Worm (Caenorhabditis elegans) whole organism, L3 larva: ENCODE data around the gene crh-1.

ENCODE experiments used
- aly-2 ChIP-seq: fragments of 150-350 bp; optimal IDR thresholded peaks from 2 replicates; lab custom pipeline; 2014; ENCODE audit warnings: missing biosample characterization, missing genetic modification characterization
- ama-1 ChIP-seq: fragments of 150-350 bp; optimal IDR thresholded peaks from 2 replicates; lab custom pipeline; 2018
- ceh-16 ChIP-seq: sonication (generic microtip); optimal IDR thresholded peaks from 2 replicates; lab custom pipeline; 2017; ENCODE audit warnings: missing biosample characterization, missing genetic modification characterization
- ceh-28 ChIP-seq: fragments of 150-350 bp; optimal IDR thresholded peaks from 2 replicates; lab custom pipeline; 2014; ENCODE audit warnings: missing biosample characterization, missing genetic modification reagents, missing genetic modification characterization
- ceh-82 ChIP-seq: fragments of 150-350 bp; optimal IDR thresholded peaks from 2 replicates; lab custom pipeline; 2014; ENCODE audit warnings: missing biosample characterization, missing genetic modification characterization
- ceh-9 ChIP-seq: sonication (generic microtip); optimal IDR thresholded peaks from 2 replicates; lab custom pipeline; 2018; ENCODE audit warnings: missing biosample characterization, missing genetic modification characterization
- daf-12 ChIP-seq: fragments of 150-350 bp; optimal IDR thresholded peaks from 2 replicates; lab custom pipeline; 2014; ENCODE audit warnings: missing biosample characterization, missing genetic modification reagents, missing genetic modification characterization
- egl-27 ChIP-seq: sonication (generic microtip); optimal IDR thresholded peaks from 4 replicates; lab custom pipeline; 2017; ENCODE audit warnings: missing biosample characterization, missing genetic modification reagents, missing genetic modification characterization
- egl-5 ChIP-seq: fragments of 150-350 bp; optimal IDR thresholded peaks from 2 replicates; lab custom pipeline; 2017; ENCODE audit warnings: missing biosample characterization, missing genetic modification reagents, missing genetic modification characterization, inconsistent platforms
- elt-1 ChIP-seq: fragments of 150-350 bp; optimal IDR thresholded peaks from 2 replicates; lab custom pipeline; 2014; ENCODE audit warnings: missing biosample characterization, missing genetic modification characterization
- elt-2 ChIP-seq: sonication (generic microtip); optimal IDR thresholded peaks from 2 replicates; lab custom pipeline; 2016; ENCODE audit warnings: missing genetic modification reagents, mild to moderate bottlenecking, missing genetic modification characterization, missing compliant biosample characterization
- elt-3 ChIP-seq, 3 experiments: fragments of 150-350 bp in 1 of 3; sonication (generic microtip) in 2 of 3; optimal IDR thresholded peaks; 2 replicates in 2 of 3; 4 replicates in 1 of 3; lab custom pipeline; 2014 to 2017; ENCODE audit warnings: missing biosample characterization in 3 of 3, missing genetic modification characterization in 3 of 3
- fkh-10 ChIP-seq: sonication (generic microtip); optimal IDR thresholded peaks from 2 replicates; lab custom pipeline; 2017; ENCODE audit warnings: missing biosample characterization, missing genetic modification reagents, missing genetic modification characterization
- fkh-2 ChIP-seq: fragments of 150-350 bp; optimal IDR thresholded peaks from 2 replicates; lab custom pipeline; 2014; ENCODE audit warnings: missing biosample characterization, missing genetic modification reagents, missing genetic modification characterization
- fos-1 ChIP-seq: fragments of 150-350 bp; optimal IDR thresholded peaks from 2 replicates; lab custom pipeline; 2014; ENCODE audit warnings: missing biosample characterization, missing genetic modification characterization
- hmg-11 ChIP-seq: sonication (generic microtip); optimal IDR thresholded peaks from 2 replicates; lab custom pipeline; 2016; ENCODE audit warnings: missing genetic modification characterization, missing compliant biosample characterization
- jun-1 ChIP-seq: fragments of 150-350 bp; optimal IDR thresholded peaks from 2 replicates; lab custom pipeline; 2014; ENCODE audit warnings: missing biosample characterization, missing genetic modification reagents, missing genetic modification characterization
- lin-15B ChIP-seq: fragments of 150-350 bp; optimal IDR thresholded peaks from 2 replicates; lab custom pipeline; 2014; ENCODE audit warnings: missing biosample characterization, missing genetic modification characterization
- lsy-12 ChIP-seq: sonication (generic microtip); optimal IDR thresholded peaks from 2 replicates; lab custom pipeline; 2016; ENCODE audit warnings: mild to moderate bottlenecking, missing genetic modification characterization, missing compliant biosample characterization
- mdl-1 ChIP-seq: fragments of 150-350 bp; optimal IDR thresholded peaks from 2 replicates; lab custom pipeline; 2014; ENCODE audit warnings: missing biosample characterization, missing genetic modification characterization
- mml-1 ChIP-seq: fragments of 150-350 bp; sonication (generic microtip); optimal IDR thresholded peaks from 3 replicates; lab custom pipeline; 2014; ENCODE audit warnings: missing biosample characterization, missing genetic modification characterization
- nfya-1 ChIP-seq: sonication (generic microtip); optimal IDR thresholded peaks from 2 replicates; lab custom pipeline; 2017; ENCODE audit warnings: missing genetic modification characterization, mild to moderate bottlenecking, missing compliant biosample characterization, antibody characterized with exemption, moderate library complexity; ENCODE audit not compliant: insufficient read depth
- nhr-11 ChIP-seq: fragments of 150-350 bp; optimal IDR thresholded peaks from 2 replicates; lab custom pipeline; 2014; ENCODE audit warnings: missing biosample characterization, missing genetic modification characterization
- nhr-12 ChIP-seq: fragments of 150-350 bp; optimal IDR thresholded peaks from 2 replicates; lab custom pipeline; 2014; ENCODE audit warnings: missing biosample characterization, missing genetic modification characterization
- nhr-23 ChIP-seq: fragments of 150-350 bp; optimal IDR thresholded peaks from 2 replicates; lab custom pipeline; 2014; ENCODE audit warnings: missing biosample characterization, missing genetic modification reagents, missing genetic modification characterization
- nhr-237 ChIP-seq: fragments of 150-350 bp; optimal IDR thresholded peaks from 2 replicates; lab custom pipeline; 2014; ENCODE audit warnings: missing biosample characterization, missing genetic modification characterization
- nhr-25 ChIP-seq: sonication (generic microtip); optimal IDR thresholded peaks from 2 replicates; lab custom pipeline; 2017; ENCODE audit warnings: missing biosample characterization, missing genetic modification characterization
- nhr-28 ChIP-seq: fragments of 150-350 bp; optimal IDR thresholded peaks from 2 replicates; lab custom pipeline; 2014; ENCODE audit warnings: missing biosample characterization, missing genetic modification characterization
- nhr-43 ChIP-seq: sonication (generic microtip); optimal IDR thresholded peaks from 2 replicates; lab custom pipeline; 2016; ENCODE audit warnings: mild to moderate bottlenecking, missing genetic modification characterization, missing compliant biosample characterization; ENCODE audit not compliant: poor library complexity, severe bottlenecking
- nhr-67 ChIP-seq: fragments of 150-350 bp; optimal IDR thresholded peaks from 2 replicates; lab custom pipeline; 2014; ENCODE audit warnings: missing biosample characterization, missing genetic modification characterization
- pha-4 ChIP-seq: fragments of 150-350 bp; optimal IDR thresholded peaks from 2 replicates; lab custom pipeline; 2014; ENCODE audit warnings: missing biosample characterization, missing genetic modification reagents, missing genetic modification characterization
- pqm-1 ChIP-seq: fragments of 150-350 bp; optimal IDR thresholded peaks from 2 replicates; lab custom pipeline; 2017; ENCODE audit warnings: missing biosample characterization, missing genetic modification characterization, inconsistent platforms
- sea-2 ChIP-seq: fragments of 150-350 bp; sonication (generic microtip); optimal IDR thresholded peaks from 4 replicates; lab custom pipeline; 2014; ENCODE audit warnings: missing biosample characterization, missing genetic modification reagents, missing genetic modification characterization
- skn-1 ChIP-seq: fragments of 150-350 bp; optimal IDR thresholded peaks from 2 replicates; lab custom pipeline; 2014; ENCODE audit warnings: missing biosample characterization, missing genetic modification characterization
- snpc-4 ChIP-seq: fragments of 150-350 bp; optimal IDR thresholded peaks from 2 replicates; lab custom pipeline; 2014; ENCODE audit warnings: missing biosample characterization, missing genetic modification characterization
- tbx-2 ChIP-seq: sonication (generic microtip); optimal IDR thresholded peaks from 2 replicates; lab custom pipeline; 2016; ENCODE audit warnings: mild to moderate bottlenecking, missing genetic modification characterization, missing compliant biosample characterization
- unc-39 ChIP-seq: sonication (generic microtip); optimal IDR thresholded peaks from 4 replicates; lab custom pipeline; 2017; ENCODE audit warnings: missing biosample characterization, missing genetic modification characterization
- unc-62 ChIP-seq: fragments of 150-350 bp; sonication (generic microtip); optimal IDR thresholded peaks from 4 replicates; lab custom pipeline; 2014; ENCODE audit warnings: missing biosample characterization, missing genetic modification reagents, missing genetic modification characterization
- ztf-11 ChIP-seq: fragments of 150-350 bp; optimal IDR thresholded peaks from 2 replicates; lab custom pipeline; 2014; ENCODE audit warnings: missing biosample characterization, missing genetic modification characterization

crh-1 gene

ce11 chrIII:11615802-11616201 is 41.8 kb upstream of the crh-1 start:
- TF ChIP-seq fkh-10 (no peak), elt-3 (tag; optimal IDR thresholded peaks at IDR 0.05; lab: Kevin White, UChicago) (no peak), lin-15B (tag; lab: Kevin White, UChicago) (no peak), aly-2 (no peak), ceh-16 (no peak), skn-1 (no peak), nhr-23 (tag; lab: Kevin White, UChicago) (no peak), nhr-237 (no peak), nhr-25 (no peak), nhr-43 (tag; lab: Kevin White, UChicago) (no peak), egl-5 (tag; lab: Kevin White, UChicago) (no peak), snpc-4 (no peak), mml-1 (tag; lab: Kevin White, UChicago) (no peak), elt-2 (no peak), ama-1 (no peak), fos-1 (no peak), elt-1 (tag; lab: Kevin White, UChicago) (no peak), ceh-9 (tag; lab: Kevin White, UChicago) (no peak), nhr-12 (tag; lab: Kevin White, UChicago) (no peak)

- TF ChIP-seq nfya-1 (tag; lab: Kevin White, UChicago) (no peak), tbx-2 (tag; lab: Kevin White, UChicago) (no peak), egl-5 (tag; lab: Kevin White, UChicago) (no peak), ztf-11 (tag; lab: Kevin White, UChicago) (no peak), egl-27 (tag; lab: Kevin White, UChicago) (no peak), jun-1 (no peak), elt-2 (no peak), lsy-12 (tag; lab: Kevin White, UChicago) (no peak), sea-2 (no peak), ceh-82 (tag; lab: Kevin White, UChicago) (no peak), ceh-16 (no peak), nhr-28 (tag; lab: Kevin White, UChicago) (no peak)
- TF ChIP-seq, all 47 proteins: peak for 0
These were observed 41.1 kb upstream of the crh-1 start, which contains the start of gene ceh-91 for ce11 chrIII:11616446-11616845. TSS of gene ceh-91 (plus strand) at chrIII:11616746.

DNA sequence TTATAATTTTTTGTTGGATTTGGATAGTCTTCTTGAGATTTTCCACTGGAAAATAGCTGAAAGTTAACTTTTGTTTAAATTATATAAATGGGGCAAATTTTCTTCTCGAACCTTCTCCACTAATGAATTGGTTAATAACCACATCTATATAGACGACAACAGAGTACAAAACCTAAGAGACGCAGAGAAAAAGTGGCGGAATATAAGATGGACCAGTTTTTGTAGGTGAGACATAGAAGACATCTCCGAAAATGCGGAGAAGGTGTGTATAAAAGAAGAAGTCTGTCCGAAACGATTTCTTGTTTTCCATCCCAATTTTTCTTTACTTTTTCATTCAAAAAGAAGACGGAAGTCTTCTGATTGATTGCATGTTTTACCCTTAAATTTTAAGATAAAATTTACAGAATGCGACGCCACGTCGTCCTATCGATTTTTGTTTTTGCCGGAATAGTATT is 32.7 kb upstream of the crh-1 start, which contains the start of gene gly-8:
Gene gly-8, plus strand, starts transcription at position 405 of the 455 bp plus-strand sequence.
- TF ChIP-seq nfya-1 (tag; lab: Kevin White, UChicago) = peak; percentile 27
- TF ChIP-seq nhr-28 (tag; lab: Kevin White, UChicago) = no peak
- no peak for TF ChIP-seq daf-12 (tag; lab: Kevin White, UChicago)
- no peak for TF ChIP-seq pqm-1 (tag; lab: Kevin White, UChicago)
- TF ChIP-seq nhr-237 = no peak
- no peak for TF ChIP-seq ceh-28
- TF ChIP-seq ceh-16 = no peak
- TF ChIP-seq hmg-11 (tag; lab: Kevin White, UChicago) = no peak
- TF ChIP-seq unc-62 (GFP tag; lab: Kevin White, UChicago) = no peak
- no peak for TF ChIP-seq fkh-10
- no peak for TF ChIP-seq nhr-67 (tag; lab: Kevin White, UChicago)
- TF ChIP-seq nhr-25 = peak; percentile 70
- TF ChIP-seq lsy-12 (tag; lab: Kevin White, UChicago) = no peak
- no peak for TF ChIP-seq ceh-82 (tag; lab: Kevin White, UChicago)
- no peak for TF ChIP-seq ztf-11 (tag; lab: Kevin White, UChicago)
- no peak for TF ChIP-seq nhr-11 (tag; lab: Kevin White, UChicago)
- TF ChIP-seq nhr-23 (tag; lab: Kevin White, UChicago) = peak; percentile 72
- TF ChIP-seq egl-5 (tag; lab: Kevin White, UChicago) = no peak
- no peak for TF ChIP-seq pha-4 (tag; lab: Kevin White, UChicago)
- no peak for TF ChIP-seq skn-1
- no peak for TF ChIP-seq ceh-9 (tag; lab: Kevin White, UChicago)
- no peak for TF ChIP-seq sea-2
- TF ChIP-seq unc-39 = no peak
- no peak for TF ChIP-seq fkh-2 (tag; lab: Kevin White, UChicago)
- no peak for TF ChIP-seq elt-1 (tag; lab: Kevin White, UChicago)
- TF ChIP-seq elt-2 = no peak
- TF ChIP-seq mdl-1 (tag; lab: Kevin White, UChicago) = no peak
